Worm (Caenorhabditis elegans) whole organism, L2 larva: Measurements from ENCODE around the gene rap-2.
"Not testable (repeated sequence)": the region's sequence is repeated elsewhere in the genome, so short reads cannot be mapped to it uniquely, and the experiment has no call there.

Source experiments
- C34F6.9 ChIP-seq: fragments of 150-350 bp; optimal IDR thresholded peaks from 2 replicates; lab custom pipeline; 2014; ENCODE audit warnings: missing biosample characterization, missing genetic modification characterization
- F13H6.1 ChIP-seq: sonication (generic microtip); optimal IDR thresholded peaks from 2 replicates; lab custom pipeline; 2016; ENCODE audit warnings: missing genetic modification characterization, missing compliant biosample characterization
- R02D3.7 ChIP-seq: fragments of 150-350 bp; optimal IDR thresholded peaks from 2 replicates; lab custom pipeline; 2014; ENCODE audit warnings: missing biosample characterization, missing genetic modification characterization
- Y55F3AM.14 ChIP-seq: fragments of 200-800 bp; sonication (Bioruptor generic); optimal IDR thresholded peaks from 2 replicates; lab custom pipeline; 2018; ENCODE audit warnings: mild to moderate bottlenecking, missing genetic modification characterization, missing compliant biosample characterization
- ZK546.5 ChIP-seq: sonication (generic microtip); optimal IDR thresholded peaks from 2 replicates; lab custom pipeline; 2017; ENCODE audit warnings: missing biosample characterization, missing genetic modification characterization
- alr-1 ChIP-seq: fragments of 150-350 bp; optimal IDR thresholded peaks from 2 replicates; lab custom pipeline; 2014; ENCODE audit warnings: missing biosample characterization, missing genetic modification characterization
- aly-2 ChIP-seq: fragments of 150-350 bp; optimal IDR thresholded peaks from 2 replicates; lab custom pipeline; 2014; ENCODE audit warnings: missing biosample characterization, missing genetic modification characterization
- crh-2 ChIP-seq: sonication (generic microtip); optimal IDR thresholded peaks from 2 replicates; lab custom pipeline; 2017; ENCODE audit warnings: missing biosample characterization, missing genetic modification characterization
- dmd-4 ChIP-seq: sonication (generic microtip); optimal IDR thresholded peaks from 2 replicates; lab custom pipeline; 2017; ENCODE audit warnings: missing biosample characterization, missing genetic modification characterization
- elt-1 ChIP-seq: fragments of 150-350 bp; optimal IDR thresholded peaks from 2 replicates; lab custom pipeline; 2014; ENCODE audit warnings: missing biosample characterization, missing genetic modification characterization
- fos-1 ChIP-seq: fragments of 150-350 bp; optimal IDR thresholded peaks from 2 replicates; lab custom pipeline; 2014; ENCODE audit warnings: missing biosample characterization, missing genetic modification characterization
- gmeb-1 ChIP-seq: fragments of 150-350 bp; optimal IDR thresholded peaks from 2 replicates; lab custom pipeline; 2014; ENCODE audit warnings: missing biosample characterization, missing genetic modification characterization
- lin-11 ChIP-seq: fragments of 150-350 bp; sonication (generic microtip); optimal IDR thresholded peaks from 2 replicates; lab custom pipeline; 2014; ENCODE audit warnings: missing biosample characterization, missing genetic modification characterization, inconsistent platforms, mixed read lengths
- lin-13 ChIP-seq: fragments of 150-350 bp; optimal IDR thresholded peaks from 2 replicates; lab custom pipeline; 2014; ENCODE audit warnings: missing biosample characterization, missing genetic modification reagents, missing genetic modification characterization
- lsy-2 ChIP-seq, 2 experiments: fragments of 150-350 bp in 1 of 2; sonication (generic microtip) in 1 of 2; optimal IDR thresholded peaks; 2 replicates each; lab custom pipeline; 2014 to 2017; ENCODE audit warnings: missing biosample characterization in 2 of 2, missing genetic modification characterization in 2 of 2
- mab-5 ChIP-seq: fragments of 150-350 bp; optimal IDR thresholded peaks from 2 replicates; lab custom pipeline; 2014; ENCODE audit warnings: missing biosample characterization, missing genetic modification characterization
- mbf-1 ChIP-seq: sonication (generic microtip); optimal IDR thresholded peaks from 2 replicates; lab custom pipeline; 2017; ENCODE audit warnings: missing biosample characterization, missing genetic modification characterization
- mdl-1 ChIP-seq, 2 experiments: fragments of 150-350 bp in 1 of 2; sonication (generic microtip) in 1 of 2; optimal IDR thresholded peaks; 2 replicates each; lab custom pipeline; 2017; ENCODE audit warnings: missing biosample characterization in 2 of 2, missing genetic modification characterization in 2 of 2
- nhr-10 ChIP-seq: sonication (generic microtip); optimal IDR thresholded peaks from 2 replicates; lab custom pipeline; 2017; ENCODE audit warnings: missing biosample characterization, missing genetic modification characterization
- nhr-11 ChIP-seq: fragments of 150-350 bp; optimal IDR thresholded peaks from 2 replicates; lab custom pipeline; 2014; ENCODE audit warnings: missing biosample characterization, missing genetic modification characterization
- nhr-12 ChIP-seq: fragments of 150-350 bp; optimal IDR thresholded peaks from 2 replicates; lab custom pipeline; 2014; ENCODE audit warnings: missing biosample characterization, missing genetic modification characterization
- nhr-129 ChIP-seq: fragments of 150-350 bp; optimal IDR thresholded peaks from 2 replicates; lab custom pipeline; 2014; ENCODE audit warnings: missing biosample characterization, missing genetic modification characterization
- nhr-77 ChIP-seq: fragments of 150-350 bp; optimal IDR thresholded peaks from 2 replicates; lab custom pipeline; 2014; ENCODE audit warnings: missing biosample characterization, missing genetic modification characterization
- peb-1 ChIP-seq: fragments of 150-350 bp; optimal IDR thresholded peaks from 2 replicates; lab custom pipeline; 2014; ENCODE audit warnings: missing biosample characterization, missing genetic modification characterization
- sem-4 ChIP-seq: fragments of 150-350 bp; optimal IDR thresholded peaks from 2 replicates; lab custom pipeline; 2014; ENCODE audit warnings: missing biosample characterization, missing genetic modification reagents, missing genetic modification characterization
- skn-1 ChIP-seq: sonication (generic microtip); optimal IDR thresholded peaks from 2 replicates; lab custom pipeline; 2017; ENCODE audit warnings: missing biosample characterization, missing genetic modification characterization
- sma-3 ChIP-seq: sonication (generic microtip); optimal IDR thresholded peaks from 2 replicates; lab custom pipeline; 2016; ENCODE audit warnings: missing genetic modification reagents, missing genetic modification characterization, missing compliant biosample characterization
- sma-9 ChIP-seq, 2 experiments: fragments of 150-350 bp in 1 of 2; sonication (generic microtip) in 1 of 2; optimal IDR thresholded peaks; 2 replicates each; lab custom pipeline; 2014 to 2016; ENCODE audit warnings: missing genetic modification characterization in 2 of 2, mild to moderate bottlenecking in 1 of 2, missing biosample characterization in 1 of 2, missing compliant biosample characterization in 1 of 2, missing genetic modification reagents in 1 of 2, moderate library complexity in 1 of 2
- snpc-4 ChIP-seq: fragments of 150-350 bp; optimal IDR thresholded peaks from 2 replicates; lab custom pipeline; 2014; ENCODE audit warnings: missing biosample characterization, missing genetic modification characterization
- unc-39 ChIP-seq: fragments of 150-350 bp; optimal IDR thresholded peaks from 2 replicates; lab custom pipeline; 2014; ENCODE audit warnings: missing biosample characterization, missing genetic modification characterization
- ztf-1 ChIP-seq: fragments of 200-800 bp; sonication (Bioruptor generic); conservative IDR thresholded peaks from 2 replicates; pipeline ENCODE4 v1.3.6; 2022; ENCODE audit warnings: missing genetic modification characterization, missing compliant biosample characterization
- ztf-11 ChIP-seq: sonication (generic microtip); optimal IDR thresholded peaks from 2 replicates; lab custom pipeline; 2017; ENCODE audit warnings: missing biosample characterization, missing genetic modification characterization

rap-2 gene

DNA sequence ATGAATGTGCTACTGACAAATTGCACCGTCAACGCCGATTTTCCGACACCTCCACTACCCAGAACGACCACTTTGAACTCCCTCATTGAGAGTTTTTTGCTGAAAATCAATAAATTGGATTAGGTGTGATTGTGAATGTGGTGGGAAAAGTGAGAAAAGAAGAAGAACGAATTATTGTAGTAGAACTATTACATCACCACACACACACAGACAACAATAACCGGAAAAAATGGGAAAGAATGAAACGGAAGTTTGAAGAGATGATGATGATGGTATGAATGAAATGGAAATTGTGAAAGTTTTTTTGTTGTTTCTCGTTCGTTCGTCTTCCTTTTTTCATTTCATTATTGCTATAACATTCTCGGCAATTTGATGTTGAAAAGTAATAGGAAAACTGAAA, at the start of gene rap-2:
Gene rap-2, minus strand, starts transcription at position 101 of the 400 bp plus-strand sequence.
- no peak for TF ChIP-seq alr-1
- no peak for TF ChIP-seq nhr-12 (tag; lab: Kevin White, UChicago)
- no peak for TF ChIP-seq sma-9 (GFP tag; optimal IDR thresholded peaks at IDR 0.05; lab: Kevin White, UChicago)
- no peak for TF ChIP-seq sma-9 (tag; optimal IDR thresholded peaks at IDR 0.05; lab: Kevin White, UChicago)
- TF ChIP-seq skn-1 (tag; lab: Kevin White, UChicago): no peak
- no peak for TF ChIP-seq mbf-1 (tag; lab: Kevin White, UChicago)
- TF ChIP-seq sma-3: no peak
- no peak for TF ChIP-seq fos-1 (tag; lab: Kevin White, UChicago)
- no peak for TF ChIP-seq nhr-77
- TF ChIP-seq, all 48 proteins: peak for 0

DNA sequence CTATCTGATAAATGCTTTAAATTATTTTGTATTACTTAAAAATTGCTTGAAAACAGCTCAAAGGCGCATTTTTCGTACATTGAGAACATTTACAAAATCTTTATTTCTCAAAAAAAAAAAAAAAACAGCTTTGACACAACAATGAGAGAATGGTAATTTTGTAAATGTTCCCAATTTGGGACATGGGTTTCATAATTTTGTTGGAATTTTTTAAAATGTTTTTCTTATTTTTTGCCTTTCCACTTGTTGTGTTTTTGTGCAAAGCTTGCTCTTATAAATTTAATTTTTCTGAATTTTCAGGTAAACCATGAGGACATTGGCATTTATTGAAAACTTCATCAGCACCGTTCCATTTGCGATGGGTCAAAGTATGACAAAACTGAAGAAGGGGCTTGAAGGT, 47.8 kb upstream of the rap-2 start, which contains the start of gene T01G5.7:
Gene T01G5.7, plus strand, starts transcription at position 301 of the 400 bp plus-strand sequence.
- TF ChIP-seq sem-4 (no peak), fos-1 (tag; lab: Kevin White, UChicago) (no peak), nhr-11 (tag; lab: Kevin White, UChicago) (no peak), alr-1 (no peak), peb-1 (no peak), mab-5 (no peak), lin-11 (tag; lab: Kevin White, UChicago) (no peak), aly-2 (tag; lab: Kevin White, UChicago) (no peak)

DNA sequence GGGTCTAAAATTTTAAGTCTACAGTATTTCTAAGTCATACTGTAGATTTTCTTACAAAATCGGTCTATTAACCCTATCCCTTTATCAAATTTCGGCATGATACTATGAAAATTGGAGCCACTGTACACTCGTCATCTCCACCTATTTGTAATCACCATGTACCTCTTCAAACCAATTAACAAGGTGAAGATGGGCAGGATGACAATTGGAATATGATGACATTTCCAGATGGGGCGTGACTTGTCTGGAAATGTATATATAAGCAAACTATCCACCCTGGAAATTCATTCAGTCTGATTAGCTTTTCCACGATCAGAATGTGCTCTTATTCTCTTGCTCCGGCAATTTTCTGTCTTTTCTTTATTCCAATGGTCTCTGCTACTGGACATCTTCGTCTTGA, 45.4 kb upstream of the rap-2 start, which contains the start of gene Y75B12A.2:
Gene Y75B12A.2, plus strand, starts transcription at position 301 of the 400 bp plus-strand sequence.
- TF ChIP-seq F13H6.1 (tag; lab: Kevin White, UChicago): no peak
- no peak for TF ChIP-seq peb-1
- no peak for TF ChIP-seq ztf-1 (GFP tag; lab: Robert Waterston, UW)
- TF ChIP-seq R02D3.7 (tag; lab: Kevin White, UChicago): no peak
- TF ChIP-seq dmd-4 (tag; lab: Kevin White, UChicago): no peak
- TF ChIP-seq C34F6.9 (tag; lab: Kevin White, UChicago): no peak
- TF ChIP-seq elt-1: no peak
- no peak for TF ChIP-seq sma-3
- TF ChIP-seq nhr-77: no peak
- no peak for TF ChIP-seq lin-13 (GFP tag; lab: Kevin White, UChicago)
- no peak for TF ChIP-seq mbf-1 (tag; lab: Kevin White, UChicago)

DNA sequence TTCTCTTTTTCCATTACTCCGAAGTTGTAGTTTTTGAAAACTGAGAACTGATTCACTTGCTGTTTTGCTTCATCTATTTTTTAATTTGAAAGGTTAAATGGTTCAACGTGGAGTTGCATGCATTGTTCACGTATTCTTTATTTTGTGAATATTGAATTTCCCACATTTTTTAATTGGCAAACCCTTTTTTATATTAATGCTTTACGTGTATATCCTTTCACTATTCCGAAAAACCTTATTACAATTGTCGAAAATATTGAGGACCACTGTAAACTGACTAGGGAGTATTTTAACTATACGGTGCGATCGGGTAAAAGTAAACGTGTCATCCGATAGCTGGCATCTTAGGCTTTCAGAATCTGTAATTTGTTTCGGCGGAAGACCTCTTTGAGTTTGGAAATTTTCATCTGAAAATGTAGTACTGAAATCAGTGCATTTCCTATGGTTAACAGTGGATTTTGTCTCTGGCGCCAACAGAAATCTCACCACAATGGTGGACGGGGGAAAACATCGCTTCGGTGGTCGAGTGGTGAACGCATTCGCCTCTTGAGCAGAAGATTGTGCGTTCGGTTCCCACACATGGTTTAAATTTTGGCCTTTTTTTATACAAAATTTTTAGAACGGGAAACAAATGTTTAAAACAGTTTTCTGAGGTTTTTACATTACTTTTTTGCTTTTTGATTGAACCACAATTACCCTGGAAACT, 42.2 kb upstream of the rap-2 start, which contains the start of gene C01G10.14:
Gene C01G10.14, minus strand, starts transcription at position 51 of the 706 bp plus-strand sequence.
- not testable (repeated sequence) for TF ChIP-seq nhr-10 (tag; lab: Kevin White, UChicago); ztf-1 (GFP tag; lab: Robert Waterston, UW); mab-5

DNA sequence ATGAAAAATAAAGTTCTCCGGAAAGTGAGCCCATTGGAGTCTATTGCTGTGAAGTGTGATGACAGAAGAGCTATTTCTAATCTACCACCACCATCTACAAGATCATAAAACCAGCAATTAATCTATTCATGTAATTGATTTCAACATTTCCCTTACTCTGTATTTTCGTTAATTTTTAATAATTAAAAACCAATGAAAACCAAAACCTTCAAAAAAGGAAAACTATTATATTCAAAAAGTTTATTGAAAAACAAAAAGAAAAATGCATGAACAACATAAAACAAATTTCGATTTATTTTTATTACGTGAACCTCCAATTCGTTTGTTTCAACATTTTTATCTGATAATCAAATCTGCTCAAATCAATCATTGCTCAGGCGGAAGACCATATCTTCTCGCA, 35.6 kb upstream of the rap-2 start, which contains the start of gene C01G10.1:
Gene C01G10.1, plus strand, starts transcription at position 301 of the 400 bp plus-strand sequence.
- no peak for TF ChIP-seq ztf-11 (tag; lab: Kevin White, UChicago)
- TF ChIP-seq alr-1: no peak

DNA sequence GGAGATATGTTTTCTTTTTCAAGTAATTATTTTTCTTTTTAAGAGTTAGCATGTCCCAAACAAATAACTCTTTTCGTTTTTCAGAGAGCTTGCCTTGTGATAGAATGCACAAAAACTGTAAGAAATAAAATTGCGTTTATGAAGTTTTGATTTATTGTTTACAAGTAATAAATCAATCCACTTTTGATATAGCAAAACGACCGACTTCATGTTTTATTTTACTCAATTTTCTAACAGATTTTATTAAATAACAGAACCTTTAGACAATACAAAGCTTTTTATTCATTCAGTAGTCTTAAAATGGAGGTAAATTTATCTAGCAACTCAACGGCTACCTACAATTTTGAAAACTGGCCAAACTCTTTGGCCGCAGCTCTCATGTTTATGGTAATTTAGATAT, 30.9 kb upstream of the rap-2 start, which contains the start of gene srx-78:
Gene srx-78, plus strand, starts transcription at position 301 of the 400 bp plus-strand sequence.
- no peak for TF ChIP-seq crh-2 (tag; lab: Kevin White, UChicago)
- no peak for TF ChIP-seq nhr-129 (tag; lab: Kevin White, UChicago)
- no peak for TF ChIP-seq fos-1 (tag; lab: Kevin White, UChicago)
- TF ChIP-seq elt-1: no peak
- no peak for TF ChIP-seq gmeb-1 (tag; lab: Kevin White, UChicago)

DNA sequence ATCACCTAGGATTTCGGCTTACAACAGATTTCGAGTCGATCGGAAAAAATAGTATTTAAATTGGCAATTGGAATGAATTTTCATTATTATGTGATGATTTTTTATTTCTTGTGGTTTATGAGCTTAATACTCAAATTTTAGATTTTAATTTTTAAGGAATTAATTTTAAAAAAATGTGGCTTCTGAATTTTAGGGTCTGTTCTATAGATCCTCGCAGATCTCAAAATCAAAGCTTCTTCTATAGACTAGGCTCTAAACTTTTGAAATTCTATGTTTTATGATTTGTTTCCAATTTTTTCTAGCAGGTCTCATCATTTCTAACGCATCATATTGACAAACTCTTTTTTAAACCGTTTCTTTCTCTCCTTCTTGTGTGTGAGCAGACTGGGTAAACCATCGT, 28.8 kb upstream of the rap-2 start, which contains the start of gene txt-12:
Gene txt-12, plus strand, starts transcription at position 301 of the 400 bp plus-strand sequence.
- TF ChIP-seq snpc-4 (tag; lab: Kevin White, UChicago): no peak
- no peak for TF ChIP-seq Y55F3AM.14 (GFP tag; lab: Kevin White, UChicago)
- no peak for TF ChIP-seq lin-13 (GFP tag; lab: Kevin White, UChicago)
- no peak for TF ChIP-seq lin-11 (tag; lab: Kevin White, UChicago)
- TF ChIP-seq lsy-2 (tag; optimal IDR thresholded peaks at IDR 0.05; lab: Kevin White, UChicago): no peak
- TF ChIP-seq crh-2 (tag; lab: Kevin White, UChicago): no peak
- TF ChIP-seq nhr-77: no peak
- TF ChIP-seq ZK546.5: no peak
- TF ChIP-seq skn-1 (tag; lab: Kevin White, UChicago): no peak
- TF ChIP-seq sma-9 (GFP tag; optimal IDR thresholded peaks at IDR 0.05; lab: Kevin White, UChicago): no peak
- no peak for TF ChIP-seq sma-9 (tag; optimal IDR thresholded peaks at IDR 0.05; lab: Kevin White, UChicago)
- TF ChIP-seq nhr-11 (tag; lab: Kevin White, UChicago): no peak
- no peak for TF ChIP-seq C34F6.9 (tag; lab: Kevin White, UChicago)
- TF ChIP-seq mdl-1 (tag; optimal IDR thresholded peaks at IDR 0.05; lab: Kevin White, UChicago): no peak
- TF ChIP-seq unc-39 (tag; lab: Kevin White, UChicago): no peak
- TF ChIP-seq sma-3: no peak
